Fruit fly (Drosophila melanogaster) whole organism, embryonic: ENCODE results near the gene sunz.

Source experiments
- Adf1 ChIP-seq: fragments of 200-800 bp; sonication (Bioruptor generic); IDR thresholded peaks from 2 replicates; pipeline ENCODE4 v1.3.6; 2022; ENCODE audit warnings: missing biosample characterization, missing genetic modification characterization
- Antp ChIP-seq: fragments of 200-800 bp; sonication (Bioruptor generic); optimal IDR thresholded peaks from 3 replicates; lab custom pipeline; 2016; ENCODE audit warnings: missing biosample characterization, missing genetic modification characterization
- B-H1 ChIP-seq: fragments of 200-800 bp; sonication (Bioruptor generic); IDR thresholded peaks from 3 replicates; pipeline ENCODE4 v1.3.6; 2022; ENCODE audit warnings: missing biosample characterization, missing genetic modification characterization
- CG11085 ChIP-seq: fragments of 200-800 bp; sonication (Bioruptor generic); IDR thresholded peaks from 2 replicates; pipeline ENCODE4 v1.3.6; 2022; ENCODE audit warnings: missing biosample characterization, missing genetic modification characterization
- CG14014 ChIP-seq: fragments of 200-800 bp; sonication (Bioruptor generic); IDR thresholded peaks from 2 replicates; pipeline ENCODE4 v1.3.6; 2022; ENCODE audit warnings: missing biosample characterization, missing genetic modification characterization
- CG1602 ChIP-seq: fragments of 200-800 bp; sonication (Bioruptor generic); optimal IDR thresholded peaks from 3 replicates; lab custom pipeline; 2016; ENCODE audit warnings: missing biosample characterization, missing genetic modification characterization
- CG16813 ChIP-seq: fragments of 200-800 bp; sonication (Bioruptor generic); IDR thresholded peaks from 3 replicates; pipeline ENCODE4 v1.3.6; 2022; ENCODE audit warnings: missing biosample characterization, missing genetic modification characterization; ENCODE audit not compliant: partially characterized antibody
- CG17912 ChIP-seq: fragments of 200-800 bp; sonication (Bioruptor generic); optimal IDR thresholded peaks from 2 replicates; lab custom pipeline; 2018; ENCODE audit warnings: missing biosample characterization, mild to moderate bottlenecking, missing genetic modification characterization
- CG18011 ChIP-seq: fragments of 200-800 bp; sonication (Bioruptor generic); optimal IDR thresholded peaks from 2 replicates; lab custom pipeline; 2017; ENCODE audit warnings: missing biosample characterization, missing genetic modification characterization, mild to moderate bottlenecking, moderate library complexity, missing genotype
- CG2875 ChIP-seq: fragments of 200-800 bp; sonication (Bioruptor generic); optimal IDR thresholded peaks from 2 replicates; lab custom pipeline; 2017; ENCODE audit warnings: missing biosample characterization, mild to moderate bottlenecking, missing genetic modification characterization, missing genetic modification reagents
- CG30431 ChIP-seq: fragments of 200-800 bp; sonication (Bioruptor generic); optimal IDR thresholded peaks from 2 replicates; lab custom pipeline; 2017; ENCODE audit warnings: missing biosample characterization, missing genetic modification characterization
- CG34422 ChIP-seq: fragments of 200-800 bp; sonication (Bioruptor generic); IDR thresholded peaks from 3 replicates; pipeline ENCODE4 v1.3.6; 2022; ENCODE audit warnings: missing biosample characterization, missing genetic modification characterization
- CG3847 ChIP-seq: fragments of 200-800 bp; sonication (Bioruptor generic); IDR thresholded peaks from 2 replicates; pipeline ENCODE4 v1.3.6; 2022; ENCODE audit warnings: missing biosample characterization, missing genetic modification characterization
- CG4328 ChIP-seq: fragments of 200-800 bp; sonication (Bioruptor generic); optimal IDR thresholded peaks from 3 replicates; lab custom pipeline; 2017; ENCODE audit warnings: missing biosample characterization, missing genetic modification reagents, missing genetic modification characterization
- CG5180 ChIP-seq: fragments of 200-800 bp; sonication (Bioruptor generic); optimal IDR thresholded peaks from 3 replicates; lab custom pipeline; 2017; ENCODE audit warnings: missing biosample characterization, missing genetic modification characterization, mild to moderate bottlenecking, moderate library complexity, missing genetic modification reagents
- CG6254 ChIP-seq: fragments of 200-800 bp; sonication (Bioruptor generic); optimal IDR thresholded peaks from 3 replicates; lab custom pipeline; 2017; ENCODE audit warnings: mild to moderate bottlenecking, missing biosample characterization, missing genetic modification reagents, missing genetic modification characterization
- CG7556 ChIP-seq: fragments of 200-800 bp; sonication (Bioruptor generic); optimal IDR thresholded peaks from 2 replicates; lab custom pipeline; 2017; ENCODE audit warnings: missing biosample characterization, mild to moderate bottlenecking, missing genetic modification characterization
- CG7745 ChIP-seq: fragments of 200-800 bp; sonication (Bioruptor generic); optimal IDR thresholded peaks from 2 replicates; lab custom pipeline; 2018; ENCODE audit warnings: missing biosample characterization, mild to moderate bottlenecking, missing genetic modification characterization, moderate library complexity
- CG8388 ChIP-seq: fragments of 200-800 bp; sonication (Bioruptor generic); optimal IDR thresholded peaks from 2 replicates; lab custom pipeline; 2019; ENCODE audit warnings: missing biosample characterization, mild to moderate bottlenecking, missing genetic modification characterization, moderate library complexity
- CG8478 ChIP-seq: fragments of >200 bp; optimal IDR thresholded peaks from 2 replicates; lab custom pipeline; 2018
- CG9817 ChIP-seq: fragments of 200-800 bp; sonication (Bioruptor generic); optimal IDR thresholded peaks from 2 replicates; lab custom pipeline; 2018; ENCODE audit warnings: missing biosample characterization, mild to moderate bottlenecking, missing genetic modification characterization, moderate library complexity
- Dfd ChIP-seq, 2 experiments: fragments of >200 bp; optimal IDR thresholded peaks; 2 replicates each; lab custom pipeline; 2017; ENCODE audit warnings: missing biosample characterization in 2 of 2, missing genetic modification characterization in 2 of 2
- Dip3 ChIP-seq: fragments of 200-800 bp; sonication (Bioruptor generic); optimal IDR thresholded peaks from 3 replicates; lab custom pipeline; 2016; ENCODE audit warnings: missing biosample characterization, missing genetic modification characterization
- ERR ChIP-seq: fragments of 200-800 bp; sonication (Bioruptor generic); optimal IDR thresholded peaks from 2 replicates; lab custom pipeline; 2016; ENCODE audit warnings: missing biosample characterization, missing genetic modification characterization
- Ets97D ChIP-seq: fragments of 200-800 bp; sonication (Bioruptor generic); optimal IDR thresholded peaks from 3 replicates; lab custom pipeline; 2016; ENCODE audit warnings: missing biosample characterization, missing genetic modification characterization
- Fer1 ChIP-seq: fragments of 200-800 bp; sonication (Bioruptor generic); optimal IDR thresholded peaks from 2 replicates; lab custom pipeline; 2017; ENCODE audit warnings: missing biosample characterization, mild to moderate bottlenecking, missing genetic modification characterization
- Gug ChIP-seq: fragments of 200-800 bp; sonication (Bioruptor generic); IDR thresholded peaks from 4 replicates; pipeline ENCODE4 v1.3.6; 2022; ENCODE audit warnings: missing biosample characterization, missing genetic modification characterization
- Hey ChIP-seq: fragments of 200-800 bp; sonication (Bioruptor generic); optimal IDR thresholded peaks from 3 replicates; lab custom pipeline; 2018; ENCODE audit warnings: missing biosample characterization, mild to moderate bottlenecking, missing genetic modification characterization
- HmgZ ChIP-seq: fragments of 200-800 bp; sonication (Bioruptor generic); optimal IDR thresholded peaks from 2 replicates; lab custom pipeline; 2018; ENCODE audit warnings: missing biosample characterization, mild to moderate bottlenecking, missing genetic modification characterization
- Hr39 ChIP-seq: fragments of >200 bp; optimal IDR thresholded peaks from 2 replicates; lab custom pipeline; 2017
- MESR4 ChIP-seq: fragments of 200-800 bp; sonication (Bioruptor generic); optimal IDR thresholded peaks from 2 replicates; lab custom pipeline; 2018; ENCODE audit warnings: missing biosample characterization, mild to moderate bottlenecking, missing genetic modification characterization, moderate library complexity
- Nf-YC ChIP-seq: fragments of 200-800 bp; optimal IDR thresholded peaks from 3 replicates; lab custom pipeline; 2019; ENCODE audit warnings: missing biosample characterization, mild to moderate bottlenecking, missing genetic modification characterization, moderate library complexity
- TFAM ChIP-seq: fragments of 200-800 bp; sonication (Bioruptor generic); optimal IDR thresholded peaks from 2 replicates; lab custom pipeline; 2017; ENCODE audit warnings: missing biosample characterization, missing genetic modification characterization, inconsistent platforms
- Vsx1 ChIP-seq: fragments of 200-800 bp; sonication (Bioruptor generic); optimal IDR thresholded peaks from 2 replicates; lab custom pipeline; 2017; ENCODE audit warnings: missing biosample characterization, mild to moderate bottlenecking, missing genetic modification characterization, missing genetic modification reagents
- YL-1 ChIP-seq: fragments of 200-800 bp; sonication (Bioruptor generic); optimal IDR thresholded peaks from 3 replicates; lab custom pipeline; 2017; ENCODE audit warnings: missing biosample characterization, mild to moderate bottlenecking, missing genetic modification characterization
- aop ChIP-seq: fragments of 200-800 bp; sonication (Bioruptor generic); IDR thresholded peaks from 2 replicates; pipeline ENCODE4 v1.3.6; 2022; ENCODE audit warnings: missing biosample characterization, missing genetic modification characterization
- ase ChIP-seq: fragments of 200-800 bp; sonication (Bioruptor generic); IDR thresholded peaks from 3 replicates; pipeline ENCODE4 v1.3.6; 2022; ENCODE audit warnings: missing biosample characterization, missing genetic modification characterization
- bab2 ChIP-seq: fragments of 200-800 bp; sonication (Bioruptor generic); optimal IDR thresholded peaks from 2 replicates; lab custom pipeline; 2016; ENCODE audit warnings: missing biosample characterization, missing genetic modification characterization
- esg ChIP-seq: fragments of 200-800 bp; sonication (Bioruptor generic); conservative IDR thresholded peaks from 2 replicates; pipeline ENCODE4 v1.3.6; 2022; ENCODE audit warnings: missing biosample characterization, missing genetic modification characterization
- eve ChIP-seq, 2 experiments: fragments of >200 bp; optimal IDR thresholded peaks; 2 replicates each; lab custom pipeline; 2017; ENCODE audit warnings: missing biosample characterization in 2 of 2, missing genetic modification characterization in 2 of 2
- grn ChIP-seq: fragments of 200-800 bp; sonication (Bioruptor generic); optimal IDR thresholded peaks from 3 replicates; lab custom pipeline; 2017; ENCODE audit warnings: missing biosample characterization, missing genetic modification characterization
- insv ChIP-seq, 2 experiments: fragments of 200-800 bp; sonication (Bioruptor generic); optimal IDR thresholded peaks; 3 replicates each; lab custom pipeline; 2016 to 2018; ENCODE audit warnings: missing biosample characterization in 2 of 2, missing genetic modification characterization in 2 of 2
- lbe ChIP-seq: fragments of 200-800 bp; sonication (Bioruptor generic); optimal IDR thresholded peaks from 2 replicates; lab custom pipeline; 2016; ENCODE audit warnings: missing biosample characterization, mild to moderate bottlenecking, missing genetic modification characterization
- pros ChIP-seq: fragments of 200-800 bp; sonication (Bioruptor generic); optimal IDR thresholded peaks from 3 replicates; lab custom pipeline; 2019; ENCODE audit warnings: missing biosample characterization, mild to moderate bottlenecking, missing genetic modification characterization, moderate library complexity
- psq ChIP-seq: fragments of 200-800 bp; sonication (Bioruptor generic); optimal IDR thresholded peaks from 2 replicates; lab custom pipeline; 2017; ENCODE audit warnings: missing biosample characterization, missing genetic modification characterization
- ro ChIP-seq: fragments of 200-800 bp; sonication (Bioruptor generic); IDR thresholded peaks from 2 replicates; pipeline ENCODE4 v1.3.6; 2022; ENCODE audit warnings: missing biosample characterization, missing genetic modification characterization
- seq ChIP-seq: fragments of 200-800 bp; sonication (Bioruptor generic); IDR thresholded peaks from 2 replicates; pipeline ENCODE4 v1.3.6; 2022; ENCODE audit warnings: missing biosample characterization, missing genetic modification characterization
- stc ChIP-seq: fragments of 200-800 bp; sonication (Bioruptor generic); IDR thresholded peaks from 2 replicates; pipeline ENCODE4 v1.3.6; 2022; ENCODE audit warnings: missing biosample characterization, missing genetic modification characterization
- tap ChIP-seq: fragments of 200-800 bp; optimal IDR thresholded peaks from 3 replicates; lab custom pipeline; 2019; ENCODE audit warnings: missing biosample characterization, mild to moderate bottlenecking, missing genetic modification characterization, moderate library complexity
- tio ChIP-seq: fragments of 200-800 bp; sonication (Bioruptor generic); optimal IDR thresholded peaks from 2 replicates; lab custom pipeline; 2017; ENCODE audit warnings: missing biosample characterization, missing genetic modification characterization, inconsistent platforms
- toy ChIP-seq: fragments of 200-800 bp; sonication (Bioruptor generic); IDR thresholded peaks from 2 replicates; pipeline ENCODE4 v1.3.6; 2022; ENCODE audit warnings: missing biosample characterization, missing genetic modification characterization
- usp ChIP-seq: fragments of >200 bp; optimal IDR thresholded peaks from 2 replicates; lab custom pipeline; 2017; ENCODE audit warnings: missing biosample characterization, missing genetic modification characterization
- yki ChIP-seq: fragments of >200 bp; optimal IDR thresholded peaks from 3 replicates; lab custom pipeline; 2018

The sunz gene

DNA sequence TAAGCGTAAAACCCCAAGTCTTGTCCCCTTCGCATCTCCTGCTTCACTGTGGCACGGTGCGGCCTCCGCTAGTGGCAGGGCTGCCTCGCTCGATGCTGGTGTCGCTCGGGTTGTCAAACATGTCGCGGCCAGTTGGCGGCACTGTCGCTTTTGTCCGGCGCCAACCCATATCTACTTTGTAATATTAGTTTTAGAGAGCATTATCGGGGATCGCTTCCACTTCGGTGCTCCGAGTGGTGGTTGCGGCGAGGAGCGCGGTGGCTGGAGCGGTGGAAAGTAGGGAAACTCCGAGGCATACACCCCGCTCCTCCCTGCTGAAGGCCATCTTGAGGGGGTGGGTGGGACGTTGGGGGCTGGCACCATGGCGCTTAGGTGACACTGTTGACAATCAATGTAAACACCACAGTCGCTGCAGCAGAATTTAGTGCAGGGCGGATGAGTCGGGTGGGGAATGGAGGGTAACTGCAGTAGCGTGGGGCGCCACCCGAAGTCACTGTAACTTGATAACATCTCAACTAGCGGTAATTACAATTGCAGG lies 35.2 kb downstream of the sunz start (continued):
- no peak for TF ChIP-seq insv (GFP tag; optimal IDR thresholded peaks at IDR 0.05; lab: Kevin White, UChicago)
- TF ChIP-seq CG18011 (GFP tag; lab: Kevin White, UChicago) = no peak
- no peak for TF ChIP-seq Dfd (GFP tag; optimal IDR thresholded peaks at IDR 0.05; lab: Kevin White, UChicago)
- TF ChIP-seq CG34422 (GFP tag; lab: Robert Waterston, UW) = no peak
- no peak for TF ChIP-seq Adf1 (GFP tag; lab: Robert Waterston, UW)
- no peak for TF ChIP-seq CG1602
- TF ChIP-seq esg (GFP tag; lab: Robert Waterston, UW) = no peak
- TF ChIP-seq pros (GFP tag; lab: Kevin White, UChicago) = no peak
- TF ChIP-seq CG8478 = no peak
- peak; percentile 69 for TF ChIP-seq grn (GFP tag; lab: Kevin White, UChicago)
- TF ChIP-seq Hr39 (lab: Kevin White, UChicago) = no peak
- TF ChIP-seq usp (GFP tag; lab: Kevin White, UChicago) = no peak
- peak; percentile 39 for TF ChIP-seq Vsx1 (GFP tag; lab: Kevin White, UChicago)
- TF ChIP-seq tio (GFP tag; lab: Kevin White, UChicago) = no peak
- TF ChIP-seq CG14014 (GFP tag; lab: Robert Waterston, UW) = no peak
- no peak for TF ChIP-seq CG6254
- TF ChIP-seq stc = no peak
- TF ChIP-seq TFAM (GFP tag; lab: Kevin White, UChicago) = no peak
- no peak for TF ChIP-seq ase
- TF ChIP-seq seq (GFP tag; lab: Robert Waterston, UW) = 0 out of 2 replicates have a peak, but pooled peaks have one; percentile 20
- no peak for TF ChIP-seq CG7556
- no peak for TF ChIP-seq CG8388 (GFP tag; lab: Kevin White, UChicago)
- no peak for TF ChIP-seq MESR4 (GFP tag; lab: Kevin White, UChicago)
- TF ChIP-seq lbe (GFP tag; lab: Kevin White, UChicago) = no peak
- TF ChIP-seq YL-1 (GFP tag; lab: Kevin White, UChicago) = no peak
- TF ChIP-seq CG4328 (GFP tag; lab: Kevin White, UChicago) = peak; percentile 6
- no peak for TF ChIP-seq CG16813 (GFP tag; lab: Robert Waterston, UW)
- no peak for TF ChIP-seq CG9817 (tag; lab: Kevin White, UChicago)
- no peak for TF ChIP-seq CG3847 (GFP tag; lab: Robert Waterston, UW)
- TF ChIP-seq B-H1 = no peak
- TF ChIP-seq CG30431 (GFP tag; lab: Kevin White, UChicago) = peak; percentile 13
- TF ChIP-seq Hey (tag; lab: Kevin White, UChicago) = peak; percentile 9
- no peak for TF ChIP-seq HmgZ
- no peak for TF ChIP-seq Fer1 (GFP tag; lab: Kevin White, UChicago)
- TF ChIP-seq Dip3 (GFP tag; lab: Kevin White, UChicago) = no peak
- peak; percentile 90 for TF ChIP-seq CG5180 (GFP tag; lab: Kevin White, UChicago)
- no peak for TF ChIP-seq eve (GFP tag; optimal IDR thresholded peaks at IDR 0.05; lab: Kevin White, UChicago)
- TF ChIP-seq psq (GFP tag; lab: Kevin White, UChicago) = no peak
- no peak for TF ChIP-seq Antp (GFP tag; lab: Kevin White, UChicago)
- TF ChIP-seq bab2 (GFP tag; lab: Kevin White, UChicago) = no peak
- TF ChIP-seq ro (GFP tag; lab: Robert Waterston, UW) = no peak
- no peak for TF ChIP-seq aop
- TF ChIP-seq toy (GFP tag; lab: Robert Waterston, UW) = no peak
- TF ChIP-seq Gug (GFP tag; lab: Robert Waterston, UW) = no peak; the same call in 3 of the 4 replicates
- TF ChIP-seq CG2875 (GFP tag; lab: Kevin White, UChicago) = peak; percentile 81
- no peak for TF ChIP-seq Nf-YC
- TF ChIP-seq yki = no peak
- no peak for TF ChIP-seq CG11085
- TF ChIP-seq tap (tag; lab: Kevin White, UChicago) = no peak
- TF ChIP-seq CG17912 (GFP tag; lab: Kevin White, UChicago) = no peak
- no peak for TF ChIP-seq ERR
- no peak for TF ChIP-seq Ets97D (GFP tag; lab: Kevin White, UChicago)
- no peak for TF ChIP-seq CG7745 (tag; lab: Kevin White, UChicago)
